Worm (Caenorhabditis elegans) whole organism, late embryonic: ENCODE measurements around the gene ZK121.2.

Experiments used
- F13H6.1 ChIP-seq: sonication (generic microtip); optimal IDR thresholded peaks from 2 replicates; lab custom pipeline; 2016; ENCODE audit warnings: missing genetic modification characterization, missing compliant biosample characterization
- K09A11.1 ChIP-seq: sonication (generic microtip); optimal IDR thresholded peaks from 2 replicates; lab custom pipeline; 2017; ENCODE audit warnings: antibody characterized with exemption, mild to moderate bottlenecking, missing genetic modification characterization, missing compliant biosample characterization; ENCODE audit not compliant: insufficient read depth
- T23F11.4 ChIP-seq: fragments of 200-800 bp; sonication (Bioruptor generic); optimal IDR thresholded peaks from 2 replicates; lab custom pipeline; 2018; ENCODE audit warnings: mild to moderate bottlenecking, missing genetic modification characterization, missing compliant biosample characterization
- Y22D7AL.16 ChIP-seq: sonication (generic microtip); optimal IDR thresholded peaks from 2 replicates; lab custom pipeline; 2016; ENCODE audit warnings: missing genetic modification characterization, missing compliant biosample characterization
- ama-1 ChIP-seq: fragments of 150-350 bp; optimal IDR thresholded peaks from 2 replicates; lab custom pipeline; 2014
- ceh-14 ChIP-seq: sonication (generic microtip); optimal IDR thresholded peaks from 2 replicates; lab custom pipeline; 2016; ENCODE audit warnings: missing genotype, missing genetic modification characterization, missing compliant biosample characterization
- ceh-18 ChIP-seq: sonication (generic microtip); optimal IDR thresholded peaks from 2 replicates; lab custom pipeline; 2016; ENCODE audit warnings: missing genetic modification characterization, missing compliant biosample characterization
- ceh-2 ChIP-seq: sonication (generic microtip); optimal IDR thresholded peaks from 2 replicates; lab custom pipeline; 2016; ENCODE audit warnings: missing genotype, missing genetic modification characterization, missing compliant biosample characterization
- ceh-22 ChIP-seq: sonication (generic microtip); optimal IDR thresholded peaks from 2 replicates; lab custom pipeline; 2017; ENCODE audit warnings: missing biosample characterization, missing genetic modification characterization
- ceh-34 ChIP-seq: sonication (generic microtip); optimal IDR thresholded peaks from 2 replicates; lab custom pipeline; 2016; ENCODE audit warnings: mild to moderate bottlenecking, missing genetic modification characterization, missing compliant biosample characterization
- ceh-45 ChIP-seq: fragments of 200-800 bp; sonication (Bioruptor generic); IDR thresholded peaks from 2 replicates; pipeline ENCODE4 v1.3.6; 2022; ENCODE audit warnings: missing genetic modification reagents, missing genetic modification characterization, missing compliant biosample characterization
- ceh-48 ChIP-seq: sonication (generic microtip); optimal IDR thresholded peaks from 2 replicates; lab custom pipeline; 2016; ENCODE audit warnings: missing genetic modification characterization, inconsistent platforms, missing compliant biosample characterization
- ceh-6 ChIP-seq: fragments of 200-800 bp; sonication (Bioruptor generic); optimal IDR thresholded peaks from 2 replicates; lab custom pipeline; 2018; ENCODE audit warnings: mild to moderate bottlenecking, missing genetic modification characterization, missing compliant biosample characterization
- ceh-9 ChIP-seq: sonication (generic microtip); optimal IDR thresholded peaks from 2 replicates; lab custom pipeline; 2016; ENCODE audit warnings: mild to moderate bottlenecking, missing genetic modification characterization, inconsistent platforms, missing compliant biosample characterization
- che-1 ChIP-seq: sonication (generic microtip); optimal IDR thresholded peaks from 2 replicates; lab custom pipeline; 2016; ENCODE audit warnings: mild to moderate bottlenecking, missing genetic modification characterization, missing compliant biosample characterization
- dmd-4 ChIP-seq: sonication (generic microtip); optimal IDR thresholded peaks from 2 replicates; lab custom pipeline; 2016; ENCODE audit warnings: borderline replicate concordance, missing genetic modification characterization, missing compliant biosample characterization
- elt-2 ChIP-seq: sonication (generic microtip); optimal IDR thresholded peaks from 2 replicates; lab custom pipeline; 2016; ENCODE audit warnings: missing genetic modification reagents, missing genetic modification characterization, missing compliant biosample characterization
- ets-4 ChIP-seq: sonication (generic microtip); optimal IDR thresholded peaks from 2 replicates; lab custom pipeline; 2016; ENCODE audit warnings: missing genetic modification characterization, missing compliant biosample characterization
- eyg-1 ChIP-seq: sonication (generic microtip); optimal IDR thresholded peaks from 2 replicates; lab custom pipeline; 2016; ENCODE audit warnings: missing genotype, missing genetic modification characterization, missing compliant biosample characterization
- fax-1 ChIP-seq: sonication (generic microtip); optimal IDR thresholded peaks from 2 replicates; lab custom pipeline; 2016; ENCODE audit warnings: missing genotype, missing genetic modification characterization, missing compliant biosample characterization
- fkh-10 ChIP-seq: fragments of 150-350 bp; optimal IDR thresholded peaks from 2 replicates; lab custom pipeline; 2014; ENCODE audit warnings: missing biosample characterization, missing genetic modification reagents, missing genetic modification characterization
- fkh-6 ChIP-seq: sonication (generic microtip); optimal IDR thresholded peaks from 2 replicates; lab custom pipeline; 2016; ENCODE audit warnings: missing genetic modification characterization, missing compliant biosample characterization
- hlh-13 ChIP-seq: fragments of 200-800 bp; sonication (Bioruptor generic); optimal IDR thresholded peaks from 2 replicates; lab custom pipeline; 2018; ENCODE audit warnings: mild to moderate bottlenecking, missing genetic modification characterization, missing compliant biosample characterization
- hlh-6 ChIP-seq: sonication (generic microtip); optimal IDR thresholded peaks from 2 replicates; lab custom pipeline; 2016; ENCODE audit warnings: missing genotype, missing genetic modification characterization, missing compliant biosample characterization
- hlh-8 ChIP-seq: sonication (generic microtip); optimal IDR thresholded peaks from 2 replicates; lab custom pipeline; 2016; ENCODE audit warnings: missing genotype, missing genetic modification characterization, missing compliant biosample characterization
- lim-6 ChIP-seq: sonication (generic microtip); optimal IDR thresholded peaks from 2 replicates; lab custom pipeline; 2016; ENCODE audit warnings: missing genetic modification characterization, missing compliant biosample characterization
- lin-11 ChIP-seq: fragments of 200-800 bp; sonication (Bioruptor generic); optimal IDR thresholded peaks from 2 replicates; lab custom pipeline; 2018; ENCODE audit warnings: mild to moderate bottlenecking, missing genetic modification characterization, missing compliant biosample characterization
- nfya-1 ChIP-seq: sonication (generic microtip); optimal IDR thresholded peaks from 2 replicates; lab custom pipeline; 2017; ENCODE audit warnings: missing genetic modification characterization, mild to moderate bottlenecking, missing compliant biosample characterization, antibody characterized with exemption, moderate library complexity
- nhr-232 ChIP-seq: sonication (generic microtip); optimal IDR thresholded peaks from 2 replicates; lab custom pipeline; 2016; ENCODE audit warnings: missing genetic modification characterization, missing compliant biosample characterization
- npax-4 ChIP-seq: sonication (generic microtip); optimal IDR thresholded peaks from 2 replicates; lab custom pipeline; 2016; ENCODE audit warnings: missing genetic modification characterization, missing compliant biosample characterization
- pag-3 ChIP-seq: sonication (generic microtip); optimal IDR thresholded peaks from 2 replicates; lab custom pipeline; 2016; ENCODE audit warnings: missing compliant biosample characterization, missing genetic modification characterization, borderline replicate concordance
- pat-9 ChIP-seq: fragments of 200-800 bp; sonication (Bioruptor generic); optimal IDR thresholded peaks from 2 replicates; lab custom pipeline; 2018; ENCODE audit warnings: mild to moderate bottlenecking, missing genetic modification characterization, moderate library complexity, missing compliant biosample characterization
- pax-1 ChIP-seq: fragments of 150-350 bp; optimal IDR thresholded peaks from 2 replicates; lab custom pipeline; 2014; ENCODE audit warnings: missing biosample characterization, missing genetic modification characterization
- pha-4 ChIP-seq: fragments of 150-350 bp; optimal IDR thresholded peaks from 2 replicates; lab custom pipeline; 2018; ENCODE audit warnings: missing biosample characterization, missing genetic modification reagents, missing genetic modification characterization
- pros-1 ChIP-seq: fragments of 150-350 bp; optimal IDR thresholded peaks from 2 replicates; lab custom pipeline; 2014; ENCODE audit warnings: missing biosample characterization, missing genetic modification reagents, missing genetic modification characterization
- sdc-2 ChIP-seq: sonication (generic microtip); optimal IDR thresholded peaks from 2 replicates; lab custom pipeline; 2016; ENCODE audit warnings: missing genotype, missing genetic modification characterization, missing compliant biosample characterization
- sox-2 ChIP-seq: fragments of 200-800 bp; sonication (Bioruptor generic); IDR thresholded peaks from 2 replicates; pipeline ENCODE4 v1.3.6; 2022; ENCODE audit warnings: missing genetic modification reagents, missing genetic modification characterization, missing compliant biosample characterization
- sox-4 ChIP-seq: sonication (generic microtip); optimal IDR thresholded peaks from 2 replicates; lab custom pipeline; 2017; ENCODE audit warnings: mild to moderate bottlenecking, missing genetic modification characterization, inconsistent platforms, missing compliant biosample characterization
- syd-9 ChIP-seq: sonication (generic microtip); optimal IDR thresholded peaks from 2 replicates; lab custom pipeline; 2016; ENCODE audit warnings: mild to moderate bottlenecking, missing genetic modification characterization, moderate library complexity, missing compliant biosample characterization
- tbx-2 ChIP-seq: sonication (generic microtip); optimal IDR thresholded peaks from 2 replicates; lab custom pipeline; 2016; ENCODE audit warnings: missing genetic modification characterization, missing compliant biosample characterization
- tbx-7 ChIP-seq: sonication (generic microtip); optimal IDR thresholded peaks from 2 replicates; lab custom pipeline; 2016; ENCODE audit warnings: missing genotype, missing genetic modification characterization, missing compliant biosample characterization
- unc-42 ChIP-seq: sonication (generic microtip); optimal IDR thresholded peaks from 2 replicates; lab custom pipeline; 2016; ENCODE audit warnings: missing genotype, missing genetic modification characterization, missing compliant biosample characterization
- unc-86 ChIP-seq: sonication (generic microtip); optimal IDR thresholded peaks from 2 replicates; lab custom pipeline; 2016; ENCODE audit warnings: missing genetic modification characterization, missing compliant biosample characterization
- zip-5 ChIP-seq: sonication (generic microtip); optimal IDR thresholded peaks from 2 replicates; lab custom pipeline; 2016; ENCODE audit warnings: missing genetic modification characterization, missing compliant biosample characterization
- ztf-16 ChIP-seq: sonication (generic microtip); optimal IDR thresholded peaks from 2 replicates; lab custom pipeline; 2017; ENCODE audit warnings: missing genetic modification characterization, missing compliant biosample characterization

The ZK121.2 gene

ce11 chrIII:5294867-5295266 lies 46.6 kb upstream of the ZK121.2 start (continued):
- TF ChIP-seq pat-9 (peak; percentile 88), ceh-14 (peak; percentile 89), ceh-18 (tag; lab: Kevin White, UChicago) (peak; percentile 85), pag-3 (tag; lab: Kevin White, UChicago) (no peak), ceh-45 (GFP tag; lab: Robert Waterston, UW) (peak; percentile 80), fkh-6 (peak; percentile 89), nfya-1 (tag; lab: Kevin White, UChicago) (peak; percentile 68), ceh-6 (GFP tag; lab: Kevin White, UChicago) (peak; percentile 84), lim-6 (tag; lab: Kevin White, UChicago) (peak; percentile 22), K09A11.1 (peak; percentile 70), ceh-48 (peak; percentile 75), F13H6.1 (tag; lab: Kevin White, UChicago) (peak; percentile 91), pros-1 (tag; lab: Kevin White, UChicago) (no peak), lin-11 (tag; lab: Kevin White, UChicago) (peak; percentile 66), nhr-232 (tag; lab: Kevin White, UChicago) (peak; percentile 85), Y22D7AL.16 (peak; percentile 80), tbx-7 (peak; percentile 13), ztf-16 (peak; percentile 81), tbx-2 (tag; lab: Kevin White, UChicago) (peak; percentile 83), npax-4 (tag; lab: Kevin White, UChicago) (peak; percentile 79), dmd-4 (peak; percentile 73), T23F11.4 (GFP tag; lab: Kevin White, UChicago) (peak; percentile 81), pha-4 (tag; lab: Kevin White, UChicago) (no peak), unc-86 (tag; lab: Kevin White, UChicago) (peak; percentile 87), fkh-10 (GFP tag; lab: Kevin White, UChicago) (peak; percentile 34), zip-5 (tag; lab: Kevin White, UChicago) (peak; percentile 33), eyg-1 (tag; lab: Kevin White, UChicago) (peak; percentile 63), syd-9 (tag; lab: Kevin White, UChicago) (peak; percentile 91), hlh-13 (GFP tag; lab: Kevin White, UChicago) (peak; percentile 88), ets-4 (peak; percentile 88), sox-4 (tag; lab: Kevin White, UChicago) (peak; percentile 86), hlh-6 (peak; percentile 94), ceh-9 (tag; lab: Kevin White, UChicago) (peak; percentile 77), ama-1 (lab: Kevin White, UChicago) (no peak), pax-1 (tag; lab: Kevin White, UChicago) (no peak), che-1 (tag; lab: Kevin White, UChicago) (peak; percentile 90), sdc-2 (tag; lab: Kevin White, UChicago) (peak; percentile 81), ceh-2 (tag; lab: Kevin White, UChicago) (peak; percentile 80), ceh-22 (tag; lab: Kevin White, UChicago) (no peak), sox-2 (peak; percentile 78), hlh-8 (tag; lab: Kevin White, UChicago) (peak; percentile 73), ceh-34 (tag; lab: Kevin White, UChicago) (peak; percentile 94), elt-2 (tag; lab: Kevin White, UChicago) (peak; percentile 84), fax-1 (peak; percentile 87), unc-42 (tag; lab: Kevin White, UChicago) (no peak)
